2 fruit fly cellular contexts compared by ENCODE assay signal in the genomic region with DNA sequence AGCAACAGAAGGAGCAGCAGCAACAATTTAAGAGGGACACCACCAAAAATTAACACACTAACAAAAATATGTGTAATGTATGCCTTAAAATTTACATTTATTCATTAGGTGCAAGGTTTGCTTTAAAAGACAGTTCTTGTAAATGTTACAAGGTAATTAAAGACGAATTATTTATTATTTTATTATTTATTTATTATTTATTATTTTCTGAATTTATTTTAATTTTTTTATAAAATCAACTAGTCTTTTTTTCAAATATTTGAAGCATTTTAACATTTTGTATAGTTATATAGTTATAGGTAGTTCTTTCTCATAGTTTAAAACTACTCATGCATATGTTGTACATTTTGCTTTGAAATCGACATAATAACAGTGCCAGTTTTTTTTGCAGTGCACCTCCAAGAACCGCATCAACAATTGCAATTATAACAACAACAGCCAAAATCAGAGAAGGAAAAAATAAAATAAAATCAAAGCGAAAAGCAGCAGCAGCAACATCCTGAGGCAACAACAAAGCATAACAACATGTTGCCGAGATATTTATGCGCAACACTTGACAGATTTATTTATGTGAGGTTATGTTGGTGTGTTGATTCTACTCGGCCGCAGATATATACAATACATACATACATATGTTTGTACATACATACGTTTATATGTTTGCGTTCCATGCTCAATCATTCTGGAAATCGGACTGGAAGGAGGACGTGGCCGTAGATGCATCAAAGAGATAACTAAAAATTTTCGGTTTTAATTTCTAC.
TF ChIP-seq lines count a peak whose summit lies in the region.

No protein-coding gene starts in this region.

TF ChIP-seq in whole organism, embryonic, 481 proteins besides CTCF, POLR2A, EP300 and RAD21 (continued from another document):
- no peak for TF ChIP-seq BtbVII (GFP tag; optimal IDR thresholded peaks at IDR 0.05; lab: Kevin White, UChicago)
- TF ChIP-seq D19A (tag; optimal IDR thresholded peaks at IDR 0.05; lab: Kevin White, UChicago): peak; percentile 5
- TF ChIP-seq Ravus (GFP tag; IDR thresholded peaks at IDR 0.05; lab: Robert Waterston, UW): no peak
- no peak for TF ChIP-seq insv (GFP tag; optimal IDR thresholded peaks at IDR 0.05; lab: Kevin White, UChicago)
- TF ChIP-seq cg (GFP tag; optimal IDR thresholded peaks at IDR 0.05; lab: Kevin White, UChicago): peak; percentile 25
- TF ChIP-seq corto (GFP tag; optimal IDR thresholded peaks at IDR 0.05; lab: Kevin White, UChicago): no peak
- no peak for TF ChIP-seq CG8924 (tag; optimal IDR thresholded peaks at IDR 0.05; lab: Kevin White, UChicago)
- TF ChIP-seq CG9437 (GFP tag; optimal IDR thresholded peaks at IDR 0.05; lab: Kevin White, UChicago): peak; percentile 18
- peak; percentile 22 for TF ChIP-seq CG6254 (GFP tag; optimal IDR thresholded peaks at IDR 0.05; lab: Kevin White, UChicago)
- peak; percentile 37 for TF ChIP-seq grn (GFP tag; optimal IDR thresholded peaks at IDR 0.05; lab: Kevin White, UChicago)
- TF ChIP-seq CG14710 (tag; optimal IDR thresholded peaks at IDR 0.05; lab: Kevin White, UChicago): peak; percentile 9
- no peak for TF ChIP-seq HLH4C (GFP tag; IDR thresholded peaks at IDR 0.05; lab: Robert Waterston, UW; ENCODE audit: partially characterized antibody)
- TF ChIP-seq CG4360 (GFP tag; IDR thresholded peaks at IDR 0.05; lab: Robert Waterston, UW): peak; percentile 57; the same call in 1 of the 2 replicates
- TF ChIP-seq D (optimal IDR thresholded peaks at IDR 0.05; lab: Kevin White, UChicago): no peak
- no peak for TF ChIP-seq D (GFP tag; optimal IDR thresholded peaks at IDR 0.05; lab: Kevin White, UChicago)
- TF ChIP-seq wor (GFP tag; IDR thresholded peaks at IDR 0.05; lab: Robert Waterston, UW): no peak
- TF ChIP-seq gem (tag; optimal IDR thresholded peaks at IDR 0.05; lab: Kevin White, UChicago): peak; percentile 54
- TF ChIP-seq CG2199 (GFP tag; IDR thresholded peaks at IDR 0.05; lab: Robert Waterston, UW): 0 out of 3 replicates have a peak, but pooled peaks have one; percentile 80
- TF ChIP-seq CG2875 (GFP tag; optimal IDR thresholded peaks at IDR 0.05; lab: Kevin White, UChicago): no peak
- TF ChIP-seq Lpt (GFP tag; optimal IDR thresholded peaks at IDR 0.05; lab: Kevin White, UChicago): no peak
- peak; percentile 26 for TF ChIP-seq Med (GFP tag; lab: Kevin White, UChicago)
- TF ChIP-seq cad (GFP tag; optimal IDR thresholded peaks at IDR 0.05; lab: Kevin White, UChicago): no peak
- TF ChIP-seq sens (GFP tag; lab: Kevin White, UChicago): peak; percentile 44
- TF ChIP-seq Hr51 (GFP tag; optimal IDR thresholded peaks at IDR 0.05; lab: Kevin White, UChicago): peak in 1 of 2 experiments; percentile 25
- peak; percentile 58; the same call in 1 of the 3 replicates for TF ChIP-seq CG17361 (GFP tag; IDR thresholded peaks at IDR 0.05; lab: Robert Waterston, UW)
- TF ChIP-seq CG31441 (GFP tag; IDR thresholded peaks at IDR 0.05; lab: Robert Waterston, UW): peak; percentile 17; the same call in 1 of the 2 replicates
- peak; percentile 15 for TF ChIP-seq trem (tag; optimal IDR thresholded peaks at IDR 0.05; lab: Kevin White, UChicago)
- no peak for TF ChIP-seq CG4730 (GFP tag; IDR thresholded peaks at IDR 0.05; lab: Robert Waterston, UW)
- no peak for TF ChIP-seq CG2129 (GFP tag; IDR thresholded peaks at IDR 0.05; lab: Robert Waterston, UW; ENCODE audit: partially characterized antibody)
- TF ChIP-seq CG10979 (tag; optimal IDR thresholded peaks at IDR 0.05; lab: Kevin White, UChicago): peak; percentile 37
- TF ChIP-seq CG17912 (GFP tag; optimal IDR thresholded peaks at IDR 0.05; lab: Kevin White, UChicago): no peak
- no peak for TF ChIP-seq Pdp1 (GFP tag; optimal IDR thresholded peaks at IDR 0.05; lab: Kevin White, UChicago)
- peak; percentile 18 for TF ChIP-seq Sox102F (GFP tag; optimal IDR thresholded peaks at IDR 0.05; lab: Kevin White, UChicago)
- no peak for TF ChIP-seq salm (tag; optimal IDR thresholded peaks at IDR 0.05; lab: Kevin White, UChicago)
TF ChIP-seq in whole organism, embryonic: peak in this region for 30.

TF ChIP-seq in whole organism, prepupa, 60 proteins besides CTCF, POLR2A, EP300 and RAD21 (continued from another document):
- no peak for TF ChIP-seq Sox15 (GFP tag; optimal IDR thresholded peaks at IDR 0.05; lab: Kevin White, UChicago)
- peak; percentile 60 for TF ChIP-seq dsx (GFP tag; optimal IDR thresholded peaks at IDR 0.05; lab: Kevin White, UChicago; ENCODE audit: poor library complexity, severe bottlenecking)
- no peak for TF ChIP-seq CG11294 (GFP tag; IDR thresholded peaks at IDR 0.05; lab: Robert Waterston, UW)
- peak; percentile 72 for TF ChIP-seq svp (GFP tag; lab: Kevin White, UChicago)
- peak; percentile 10 for TF ChIP-seq CG31627 (GFP tag; optimal IDR thresholded peaks at IDR 0.05; lab: Kevin White, UChicago)
- peak; percentile 34 for TF ChIP-seq topi (GFP tag; optimal IDR thresholded peaks at IDR 0.05; lab: Kevin White, UChicago)
- peak; percentile 34 for TF ChIP-seq OdsH (GFP tag; optimal IDR thresholded peaks at IDR 0.05; lab: Kevin White, UChicago)
- TF ChIP-seq salr (GFP tag; optimal IDR thresholded peaks at IDR 0.05; lab: Kevin White, UChicago): no peak
- peak; percentile 83 for TF ChIP-seq CG3032 (tag; optimal IDR thresholded peaks at IDR 0.05; lab: Kevin White, UChicago)
- peak; percentile 66 for TF ChIP-seq CG32006 (GFP tag; optimal IDR thresholded peaks at IDR 0.05; lab: Kevin White, UChicago)
- TF ChIP-seq CG8119 (GFP tag; IDR thresholded peaks at IDR 0.05; lab: Robert Waterston, UW): peak; percentile 35; the same call in 1 of the 3 replicates
- no peak for TF ChIP-seq fd85E (GFP tag; optimal IDR thresholded peaks at IDR 0.05; lab: Kevin White, UChicago)
- TF ChIP-seq CG10631 (GFP tag; optimal IDR thresholded peaks at IDR 0.05; lab: Kevin White, UChicago): peak; percentile 52
- TF ChIP-seq CG16779 (tag; optimal IDR thresholded peaks at IDR 0.05; lab: Kevin White, UChicago): no peak
- no peak for TF ChIP-seq CG11902 (GFP tag; optimal IDR thresholded peaks at IDR 0.05; lab: Kevin White, UChicago)
- TF ChIP-seq CG6854 (GFP tag; optimal IDR thresholded peaks at IDR 0.05; lab: Kevin White, UChicago): no peak
- TF ChIP-seq CG15336 (GFP tag; IDR thresholded peaks at IDR 0.05; lab: Robert Waterston, UW): peak; percentile 22; the same call in 1 of the 2 replicates
- peak; percentile 18 for TF ChIP-seq pdm3 (GFP tag; optimal IDR thresholded peaks at IDR 0.05; lab: Kevin White, UChicago)
- TF ChIP-seq Lpt (GFP tag; optimal IDR thresholded peaks at IDR 0.05; lab: Kevin White, UChicago): no peak
- no peak for TF ChIP-seq CG11762 (GFP tag; optimal IDR thresholded peaks at IDR 0.05; lab: Kevin White, UChicago; ENCODE audit: insufficient read depth)
- peak; percentile 12 for TF ChIP-seq CG6792 (GFP tag; optimal IDR thresholded peaks at IDR 0.05; lab: Kevin White, UChicago)
- peak; percentile 62 for TF ChIP-seq CG8632 (GFP tag; optimal IDR thresholded peaks at IDR 0.05; lab: Kevin White, UChicago)
- peak; percentile 28 for TF ChIP-seq Smox (GFP tag; optimal IDR thresholded peaks at IDR 0.05; lab: Kevin White, UChicago)
- peak; percentile 55 for TF ChIP-seq spab (GFP tag; optimal IDR thresholded peaks at IDR 0.05; lab: Kevin White, UChicago)
- TF ChIP-seq Eip78C (GFP tag; lab: Kevin White, UChicago): peak; percentile 82
- TF ChIP-seq eg (GFP tag; IDR thresholded peaks at IDR 0.05; lab: Robert Waterston, UW): no peak
- no peak for TF ChIP-seq Eip93F (GFP tag; optimal IDR thresholded peaks at IDR 0.05; lab: Kevin White, UChicago)
- no peak for TF ChIP-seq net (GFP tag; optimal IDR thresholded peaks at IDR 0.05; lab: Kevin White, UChicago)
- no peak for TF ChIP-seq Eip75B (GFP tag; optimal IDR thresholded peaks at IDR 0.05; lab: Kevin White, UChicago)
- peak; percentile 72 for TF ChIP-seq esn (GFP tag; optimal IDR thresholded peaks at IDR 0.05; lab: Kevin White, UChicago)
- TF ChIP-seq Sox102F (GFP tag; optimal IDR thresholded peaks at IDR 0.05; lab: Kevin White, UChicago): peak; percentile 20
- no peak for TF ChIP-seq dac (GFP tag; optimal IDR thresholded peaks at IDR 0.05; lab: Kevin White, UChicago)
- TF ChIP-seq Blimp-1 (GFP tag; optimal IDR thresholded peaks at IDR 0.05; lab: Kevin White, UChicago): peak; percentile 34
- peak; percentile 44 for TF ChIP-seq achi (GFP tag; optimal IDR thresholded peaks at IDR 0.05; lab: Kevin White, UChicago)
- TF ChIP-seq CG8319 (GFP tag; optimal IDR thresholded peaks at IDR 0.05; lab: Kevin White, UChicago): no peak
- TF ChIP-seq CG6808 (GFP tag; optimal IDR thresholded peaks at IDR 0.05; lab: Kevin White, UChicago): peak; percentile 57
- TF ChIP-seq CG4318 (GFP tag; optimal IDR thresholded peaks at IDR 0.05; lab: Kevin White, UChicago): no peak
- no peak for TF ChIP-seq vri (GFP tag; optimal IDR thresholded peaks at IDR 0.05; lab: Kevin White, UChicago)
- TF ChIP-seq CG7368 (GFP tag; optimal IDR thresholded peaks at IDR 0.05; lab: Kevin White, UChicago): peak; percentile 25
